Fruit fly (Drosophila melanogaster): Measurements from ENCODE around the gene timeout.
A peak's percentile ranks its signal among the peaks of the same experiment; 100 is the strongest.

timeout gene

dm6 chr3R:13072052-13072451, 16.4 kb upstream of the timeout start:
- TF ChIP-seq dmrt93B (GFP tag; optimal IDR thresholded peaks at IDR 0.05) = no peak
- no peak for TF ChIP-seq fru (GFP tag; optimal IDR thresholded peaks at IDR 0.05)
- no peak for TF ChIP-seq rgr (GFP tag; optimal IDR thresholded peaks at IDR 0.05)
- TF ChIP-seq brk (GFP tag; optimal IDR thresholded peaks at IDR 0.05) = no peak
- TF ChIP-seq Hr78 (GFP tag; optimal IDR thresholded peaks at IDR 0.05) = no peak
- no peak for TF ChIP-seq Myc (optimal IDR thresholded peaks at IDR 0.05)
- no peak for TF ChIP-seq Jra (GFP tag; optimal IDR thresholded peaks at IDR 0.05)
- TF ChIP-seq Dif (GFP tag; optimal IDR thresholded peaks at IDR 0.05; ENCODE audit: partially characterized antibody) = no peak
- TF ChIP-seq Abd-B (GFP tag; optimal IDR thresholded peaks at IDR 0.05) = no peak
- no peak for TF ChIP-seq jim (GFP tag; optimal IDR thresholded peaks at IDR 0.05)
- TF ChIP-seq Sp1 (GFP tag; optimal IDR thresholded peaks at IDR 0.05) = no peak

dm6 chr3R:13073174-13073573, 15.3 kb upstream of the timeout start:
- TF ChIP-seq dl (GFP tag; optimal IDR thresholded peaks at IDR 0.05; ENCODE audit: insufficient read depth in 1 of 2, partially characterized antibody in 2 of 2) (no peak), foxo (GFP tag; optimal IDR thresholded peaks at IDR 0.05) (no peak), Rel (GFP tag; optimal IDR thresholded peaks at IDR 0.05) (no peak), Rel (tag; optimal IDR thresholded peaks at IDR 0.05) (no peak), OdsH (GFP tag; optimal IDR thresholded peaks at IDR 0.05) (no peak), CG32264 (GFP tag; optimal IDR thresholded peaks at IDR 0.05) (no peak), dsf (GFP tag; optimal IDR thresholded peaks at IDR 0.05; ENCODE audit: borderline replicate concordance) (no peak), Hr83 (GFP tag; optimal IDR thresholded peaks at IDR 0.05; ENCODE audit: poor library complexity, severe bottlenecking) (no peak), Hr78 (GFP tag; optimal IDR thresholded peaks at IDR 0.05) (no peak), Dfd (GFP tag; optimal IDR thresholded peaks at IDR 0.05) (no peak), brk (GFP tag; optimal IDR thresholded peaks at IDR 0.05) (no peak), Vsx2 (GFP tag; optimal IDR thresholded peaks at IDR 0.05; ENCODE audit: partially characterized antibody) (no peak), usp (GFP tag; optimal IDR thresholded peaks at IDR 0.05) (no peak), N (GFP tag; optimal IDR thresholded peaks at IDR 0.05) (no peak), CrebA (GFP tag; optimal IDR thresholded peaks at IDR 0.05; ENCODE audit: borderline replicate concordance) (no peak), woc (GFP tag; optimal IDR thresholded peaks at IDR 0.05) (no peak), CG9705 (GFP tag; optimal IDR thresholded peaks at IDR 0.05) (no peak)

dm6 chr3R:13074588-13074987, 13.9 kb upstream of the timeout start:
- TF ChIP-seq h (GFP tag; optimal IDR thresholded peaks at IDR 0.05) (no peak), HLH106 (tag; optimal IDR thresholded peaks at IDR 0.05) (no peak), jim (GFP tag; optimal IDR thresholded peaks at IDR 0.05) (no peak), GATAd (GFP tag; optimal IDR thresholded peaks at IDR 0.05) (no peak), ey (GFP tag; optimal IDR thresholded peaks at IDR 0.05) (no peak)

dm6 chr3R:13075728-13076127, 12.7 kb upstream of the timeout start:
- TF ChIP-seq lola (GFP tag; optimal IDR thresholded peaks at IDR 0.05) = no peak

- TF ChIP-seq rgr (GFP tag; optimal IDR thresholded peaks at IDR 0.05) = no peak
- no peak for TF ChIP-seq pan (optimal IDR thresholded peaks at IDR 0.05)
- TF ChIP-seq Dfd (GFP tag; optimal IDR thresholded peaks at IDR 0.05) = peak; percentile 31
Observed at dm6 chr3R:13077262-13077661, 11.2 kb upstream of the timeout start.

dm6 chr3R:13078263-13078662, 10.2 kb upstream of the timeout start:
- TF ChIP-seq Myc (optimal IDR thresholded peaks at IDR 0.05) (peak; percentile 96), HLH106 (tag; optimal IDR thresholded peaks at IDR 0.05) (peak; percentile 19), brk (GFP tag; optimal IDR thresholded peaks at IDR 0.05) (peak; percentile 60), foxo (GFP tag; optimal IDR thresholded peaks at IDR 0.05) (peak in 1 of 2 experiments; percentile 10), Sp1 (GFP tag; optimal IDR thresholded peaks at IDR 0.05) (no peak), Rel (GFP tag; optimal IDR thresholded peaks at IDR 0.05) (no peak), Rel (tag; optimal IDR thresholded peaks at IDR 0.05) (no peak), Hr78 (GFP tag; optimal IDR thresholded peaks at IDR 0.05) (no peak), tai (GFP tag; optimal IDR thresholded peaks at IDR 0.05) (peak; percentile 21)

Data from whole organism, wandering third instar larva.